Worm (Caenorhabditis elegans) whole organism, early embryonic: ENCODE data around the gene C09G12.17.

Experiments used
- B0310.2 ChIP-seq: sonication (generic microtip); optimal IDR thresholded peaks from 2 replicates; lab custom pipeline; 2016; ENCODE audit warnings: mild to moderate bottlenecking, missing genetic modification characterization, missing compliant biosample characterization
- F13C5.2 ChIP-seq: sonication (generic microtip); optimal IDR thresholded peaks from 2 replicates; lab custom pipeline; 2017; ENCODE audit warnings: mild to moderate bottlenecking, missing genetic modification characterization, inconsistent platforms, missing compliant biosample characterization
- ama-1 ChIP-seq: fragments of 150-350 bp; optimal IDR thresholded peaks from 2 replicates; lab custom pipeline; 2014
- ceh-13 ChIP-seq: fragments of 200-800 bp; sonication (Bioruptor generic); optimal IDR thresholded peaks from 2 replicates; lab custom pipeline; 2018; ENCODE audit warnings: mild to moderate bottlenecking, missing genetic modification characterization, missing compliant biosample characterization
- ceh-36 ChIP-seq: sonication (generic microtip); optimal IDR thresholded peaks from 2 replicates; lab custom pipeline; 2016; ENCODE audit warnings: missing genetic modification characterization, inconsistent platforms, missing compliant biosample characterization
- ets-7 ChIP-seq: sonication (generic microtip); optimal IDR thresholded peaks from 2 replicates; lab custom pipeline; 2016; ENCODE audit warnings: missing genotype, missing genetic modification characterization, missing compliant biosample characterization
- flt-1 ChIP-seq: fragments of 200-800 bp; sonication (Bioruptor generic); IDR thresholded peaks from 2 replicates; pipeline ENCODE4 v1.3.6; 2022; ENCODE audit warnings: missing genetic modification characterization, missing compliant biosample characterization
- hmbx-1 ChIP-seq: sonication (generic microtip); optimal IDR thresholded peaks from 2 replicates; lab custom pipeline; 2016; ENCODE audit warnings: mild to moderate bottlenecking, missing genetic modification characterization, missing compliant biosample characterization
- hmg-4 ChIP-seq: fragments of 200-800 bp; sonication (Bioruptor generic); optimal IDR thresholded peaks from 2 replicates; lab custom pipeline; 2018; ENCODE audit warnings: mild to moderate bottlenecking, missing genetic modification characterization, missing compliant biosample characterization
- hnd-1 ChIP-seq: sonication (generic microtip); optimal IDR thresholded peaks from 2 replicates; lab custom pipeline; 2016; ENCODE audit warnings: missing genetic modification characterization, missing compliant biosample characterization
- scrt-1 ChIP-seq: fragments of 200-800 bp; sonication (Bioruptor generic); IDR thresholded peaks from 2 replicates; pipeline ENCODE4 v1.3.6; 2022; ENCODE audit warnings: missing genetic modification characterization, missing compliant biosample characterization
- sea-1 ChIP-seq: fragments of 200-800 bp; sonication (Bioruptor generic); conservative IDR thresholded peaks from 2 replicates; pipeline ENCODE4 v1.3.6; 2022; ENCODE audit warnings: missing genetic modification characterization, missing compliant biosample characterization
- tbx-11 ChIP-seq: fragments of 200-800 bp; sonication (Bioruptor generic); IDR thresholded peaks from 2 replicates; pipeline ENCODE4 v1.3.6; 2022; ENCODE audit warnings: missing genetic modification characterization, missing compliant biosample characterization
- tra-4 ChIP-seq: sonication (generic microtip); optimal IDR thresholded peaks from 2 replicates; lab custom pipeline; 2017; ENCODE audit warnings: missing genetic modification characterization, missing compliant biosample characterization

ce11 chrIV:3469742-3470141, 26.5 kb downstream of the C09G12.17 start, which contains the start of gene F58E2.2:
- no peak for TF ChIP-seq ceh-13 (GFP tag; lab: Kevin White, UChicago)
- TF ChIP-seq B0310.2 (tag; lab: Kevin White, UChicago), result no peak
- no peak for TF ChIP-seq ets-7 (tag; lab: Kevin White, UChicago)
- TF ChIP-seq hmg-4, result no peak
- TF ChIP-seq F13C5.2 (tag; lab: Kevin White, UChicago), result no peak
- TF ChIP-seq ama-1 (lab: Kevin White, UChicago), result no peak
- no peak for TF ChIP-seq ceh-36 (tag; lab: Kevin White, UChicago)
- no peak for TF ChIP-seq flt-1 (GFP tag; lab: Robert Waterston, UW)
- no peak for TF ChIP-seq scrt-1
- TF ChIP-seq sea-1 (GFP tag; lab: Robert Waterston, UW), result no peak
- no peak for TF ChIP-seq tbx-11
- no peak for TF ChIP-seq tra-4 (tag; lab: Kevin White, UChicago)
- TF ChIP-seq hmbx-1 (tag; lab: Kevin White, UChicago), result no peak
- no peak for TF ChIP-seq hnd-1
